Fruit fly (Drosophila melanogaster): Measurements from ENCODE around the gene wkd.

DNA sequence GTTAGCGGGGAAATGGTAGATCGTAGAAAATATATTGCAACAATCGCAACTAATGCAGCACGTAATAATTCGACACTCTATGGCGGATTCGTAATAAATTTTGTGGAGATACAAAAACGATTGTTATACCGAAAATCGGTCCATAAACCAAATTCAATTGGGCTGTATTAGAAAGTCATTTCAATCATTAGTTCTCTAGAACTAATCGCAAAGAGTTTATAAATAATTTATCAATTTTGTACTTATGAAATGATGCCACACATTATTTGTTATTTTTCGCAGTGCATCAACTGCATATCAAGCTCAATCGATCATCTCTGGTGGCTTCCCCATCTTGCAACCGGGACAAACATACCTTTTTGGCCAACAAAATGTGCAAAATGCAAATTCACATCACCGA lies 31.1 kb downstream of the wkd start:
- TF ChIP-seq D1 (tag; optimal IDR thresholded peaks at IDR 0.05) (no peak), EcR (GFP tag; optimal IDR thresholded peaks at IDR 0.05) (no peak), CG10348 (GFP tag; IDR thresholded peaks at IDR 0.05) (no peak), rn (GFP tag; IDR thresholded peaks at IDR 0.05) (no peak), CG12605 (GFP tag; IDR thresholded peaks at IDR 0.05) (no peak), gl (tag; optimal IDR thresholded peaks at IDR 0.05) (no peak), Pif1B (GFP tag; optimal IDR thresholded peaks at IDR 0.05) (no peak)
